Fruit fly (Drosophila melanogaster) Kc167 (cell line): ENCODE measurements around the gene CG11927.

Experiments
- Myc ChIP-seq: fragments of >200 bp; optimal IDR thresholded peaks from 2 replicates; lab custom pipeline; 2017; ENCODE audit warnings: missing external identifiers
- insv ChIP-seq: fragments of >200 bp; optimal IDR thresholded peaks from 3 replicates; lab custom pipeline; 2018; ENCODE audit warnings: missing external identifiers
- psq ChIP-seq: fragments of >200 bp; optimal IDR thresholded peaks from 2 replicates; lab custom pipeline; 2017; ENCODE audit warnings: missing external identifiers
- ttk ChIP-seq: sonication (Bioruptor generic); optimal IDR thresholded peaks from 2 replicates; lab custom pipeline; 2017; ENCODE audit warnings: missing external identifiers

dm6 chr2L:4896484-4897205 is 49.1 kb downstream of the CG11927 start:
- no peak for TF ChIP-seq psq (lab: Kevin White, UChicago)
- no peak for TF ChIP-seq Myc (lab: Kevin White, UChicago)
- no peak for TF ChIP-seq ttk
- TF ChIP-seq insv (lab: Kevin White, UChicago): no peak
